Fruit fly (Drosophila melanogaster) whole organism, embryonic: ENCODE data around the gene CG43163.

Source experiments
- Abd-B ChIP-seq: fragments of 200-800 bp; sonication (Bioruptor generic); optimal IDR thresholded peaks from 2 replicates; lab custom pipeline; 2018; ENCODE audit warnings: missing biosample characterization, mild to moderate bottlenecking, missing genetic modification characterization, moderate library complexity
- Ada2b ChIP-seq: fragments of 200-800 bp; sonication (Bioruptor generic); IDR thresholded peaks from 2 replicates; pipeline ENCODE4 v1.3.6; 2022; ENCODE audit warnings: missing biosample characterization, missing genetic modification characterization
- Blimp-1 ChIP-seq: fragments of 200-800 bp; sonication (Bioruptor generic); optimal IDR thresholded peaks from 3 replicates; lab custom pipeline; 2018; ENCODE audit warnings: missing biosample characterization, missing genetic modification characterization, mild to moderate bottlenecking, moderate library complexity, missing genetic modification reagents
- CG10565 ChIP-seq: fragments of 200-800 bp; sonication (Bioruptor generic); optimal IDR thresholded peaks from 3 replicates; lab custom pipeline; 2016; ENCODE audit warnings: missing biosample characterization, mild to moderate bottlenecking, missing genetic modification characterization
- CG10654 ChIP-seq: fragments of 200-800 bp; sonication (Bioruptor generic); optimal IDR thresholded peaks from 2 replicates; lab custom pipeline; 2016; ENCODE audit warnings: missing biosample characterization, missing genetic modification characterization
- CG11504 ChIP-seq: fragments of 200-800 bp; sonication (Bioruptor generic); optimal IDR thresholded peaks from 3 replicates; lab custom pipeline; 2019; ENCODE audit warnings: missing biosample characterization, mild to moderate bottlenecking, missing genetic modification characterization, moderate library complexity
- CG12299 ChIP-seq: fragments of 200-800 bp; sonication (Bioruptor generic); optimal IDR thresholded peaks from 2 replicates; lab custom pipeline; 2018; ENCODE audit warnings: missing biosample characterization, mild to moderate bottlenecking, missing genetic modification characterization
- CG14667 ChIP-seq: fragments of 200-800 bp; sonication (Bioruptor generic); IDR thresholded peaks from 2 replicates; pipeline ENCODE4 v1.3.6; 2022; ENCODE audit warnings: missing biosample characterization, missing genetic modification characterization
- CG14710 ChIP-seq: fragments of 200-800 bp; sonication (Bioruptor generic); optimal IDR thresholded peaks from 3 replicates; lab custom pipeline; 2019; ENCODE audit warnings: missing biosample characterization, mild to moderate bottlenecking, missing genetic modification characterization, moderate library complexity
- CG17359 ChIP-seq: fragments of 200-800 bp; sonication (Bioruptor generic); optimal IDR thresholded peaks from 3 replicates; lab custom pipeline; 2018; ENCODE audit warnings: missing biosample characterization, mild to moderate bottlenecking, missing genetic modification characterization, moderate library complexity
- CG2875 ChIP-seq: fragments of 200-800 bp; sonication (Bioruptor generic); optimal IDR thresholded peaks from 2 replicates; lab custom pipeline; 2017; ENCODE audit warnings: missing biosample characterization, mild to moderate bottlenecking, missing genetic modification characterization, missing genetic modification reagents
- CG33557 ChIP-seq: fragments of 200-800 bp; sonication (Bioruptor generic); optimal IDR thresholded peaks from 2 replicates; lab custom pipeline; 2019; ENCODE audit warnings: missing biosample characterization, mild to moderate bottlenecking, missing genetic modification characterization, moderate library complexity
- CG34376 ChIP-seq: fragments of 200-800 bp; sonication (Bioruptor generic); optimal IDR thresholded peaks from 2 replicates; lab custom pipeline; 2018; ENCODE audit warnings: missing biosample characterization, mild to moderate bottlenecking, missing genetic modification characterization
- CG4424 ChIP-seq: fragments of 200-800 bp; sonication (Bioruptor generic); optimal IDR thresholded peaks from 3 replicates; lab custom pipeline; 2016; ENCODE audit warnings: missing biosample characterization, missing genetic modification characterization
- CG4854 ChIP-seq: fragments of 200-800 bp; sonication (Bioruptor generic); optimal IDR thresholded peaks from 2 replicates; lab custom pipeline; 2016; ENCODE audit warnings: missing biosample characterization, missing genetic modification characterization, inconsistent platforms
- CG6272 ChIP-seq: fragments of 200-800 bp; sonication (Bioruptor generic); IDR thresholded peaks from 2 replicates; pipeline ENCODE4 v1.3.6; 2022; ENCODE audit warnings: missing biosample characterization, missing genetic modification characterization
- CG9215 ChIP-seq: fragments of 200-800 bp; sonication (Bioruptor generic); IDR thresholded peaks from 2 replicates; pipeline ENCODE4 v1.3.6; 2022; ENCODE audit warnings: missing biosample characterization, missing genetic modification characterization
- CG9609 ChIP-seq: fragments of 200-800 bp; sonication (Bioruptor generic); optimal IDR thresholded peaks from 3 replicates; lab custom pipeline; 2016; ENCODE audit warnings: missing biosample characterization, missing genetic modification characterization
- Chrac-16 ChIP-seq: fragments of 200-800 bp; sonication (Bioruptor generic); optimal IDR thresholded peaks from 3 replicates; lab custom pipeline; 2016; ENCODE audit warnings: missing biosample characterization, missing genetic modification characterization
- Dad ChIP-seq: fragments of 200-800 bp; sonication (Bioruptor generic); optimal IDR thresholded peaks from 3 replicates; lab custom pipeline; 2016; ENCODE audit warnings: missing biosample characterization, missing genetic modification characterization
- Deaf1 ChIP-seq: fragments of 200-800 bp; optimal IDR thresholded peaks from 3 replicates; lab custom pipeline; 2019; ENCODE audit warnings: missing biosample characterization, mild to moderate bottlenecking, missing genetic modification characterization, moderate library complexity
- Dek ChIP-seq: fragments of 200-800 bp; sonication (Bioruptor generic); optimal IDR thresholded peaks from 3 replicates; lab custom pipeline; 2019; ENCODE audit warnings: missing biosample characterization, mild to moderate bottlenecking, missing genetic modification characterization, moderate library complexity
- Jarid2 ChIP-seq: fragments of 200-800 bp; sonication (Bioruptor generic); optimal IDR thresholded peaks from 3 replicates; lab custom pipeline; 2017; ENCODE audit warnings: mild to moderate bottlenecking, missing biosample characterization, missing genetic modification reagents, missing genetic modification characterization
- MBD-R2 ChIP-seq: fragments of 200-800 bp; sonication (Bioruptor generic); IDR thresholded peaks from 2 replicates; pipeline ENCODE4 v1.3.6; 2022; ENCODE audit warnings: missing biosample characterization, missing genetic modification characterization
- PHDP ChIP-seq: fragments of 200-800 bp; sonication (Bioruptor generic); optimal IDR thresholded peaks from 3 replicates; lab custom pipeline; 2018; ENCODE audit warnings: missing biosample characterization, mild to moderate bottlenecking, missing genetic modification characterization, moderate library complexity
- Ptx1 ChIP-seq: fragments of 200-800 bp; sonication (Bioruptor generic); IDR thresholded peaks from 2 replicates; pipeline ENCODE4 v1.3.6; 2022; ENCODE audit warnings: missing biosample characterization, missing genetic modification characterization
- Scr ChIP-seq: fragments of 200-800 bp; sonication (Bioruptor generic); IDR thresholded peaks from 2 replicates; pipeline ENCODE4 v1.3.6; 2022; ENCODE audit warnings: missing biosample characterization, missing genetic modification characterization; ENCODE audit not compliant: partially characterized antibody
- TFAM ChIP-seq: fragments of 200-800 bp; sonication (Bioruptor generic); optimal IDR thresholded peaks from 2 replicates; lab custom pipeline; 2017; ENCODE audit warnings: missing biosample characterization, missing genetic modification characterization, inconsistent platforms
- Xbp1 ChIP-seq: fragments of 200-800 bp; sonication (Bioruptor generic); optimal IDR thresholded peaks from 3 replicates; lab custom pipeline; 2016; ENCODE audit warnings: missing biosample characterization, mild to moderate bottlenecking, missing genetic modification characterization
- abd-A ChIP-seq: fragments of 200-800 bp; sonication (Bioruptor generic); optimal IDR thresholded peaks from 3 replicates; lab custom pipeline; 2019; ENCODE audit warnings: missing biosample characterization, mild to moderate bottlenecking, missing genetic modification characterization, moderate library complexity
- ap ChIP-seq: fragments of 200-800 bp; sonication (Bioruptor generic); IDR thresholded peaks from 2 replicates; pipeline ENCODE4 v1.3.6; 2022; ENCODE audit warnings: missing biosample characterization, missing genetic modification characterization
- bsh ChIP-seq, 2 experiments: fragments of 200-800 bp; sonication (Bioruptor generic); optimal IDR thresholded peaks; 2 replicates each; lab custom pipeline; 2017 to 2018; ENCODE audit warnings: mild to moderate bottlenecking in 2 of 2, missing biosample characterization in 2 of 2, missing genetic modification characterization in 2 of 2, moderate library complexity in 1 of 2
- cato ChIP-seq: fragments of 200-800 bp; sonication (Bioruptor generic); optimal IDR thresholded peaks from 2 replicates; lab custom pipeline; 2016; ENCODE audit warnings: missing biosample characterization, missing genetic modification characterization, borderline replicate concordance
- dm ChIP-seq: fragments of 200-800 bp; sonication (Bioruptor generic); optimal IDR thresholded peaks from 3 replicates; lab custom pipeline; 2016; ENCODE audit warnings: missing biosample characterization, missing genetic modification characterization
- exex ChIP-seq: fragments of 200-800 bp; sonication (Bioruptor generic); optimal IDR thresholded peaks from 4 replicates; lab custom pipeline; 2018; ENCODE audit warnings: missing biosample characterization, mild to moderate bottlenecking, missing genetic modification characterization, moderate library complexity
- hth ChIP-seq: fragments of >200 bp; optimal IDR thresholded peaks from 2 replicates; lab custom pipeline; 2017; ENCODE audit warnings: inconsistent platforms
- insv ChIP-seq, 2 experiments: fragments of 200-800 bp; sonication (Bioruptor generic); optimal IDR thresholded peaks; 3 replicates each; lab custom pipeline; 2016 to 2018; ENCODE audit warnings: missing biosample characterization in 2 of 2, missing genetic modification characterization in 2 of 2
- prd ChIP-seq, 3 experiments: fragments of >200 bp in 2 of 3; fragments of 200-800 bp in 1 of 3; sonication (Bioruptor generic) in 1 of 3; optimal IDR thresholded peaks in 2 of 3; IDR thresholded peaks in 1 of 3; 2 replicates in 2 of 3; 3 replicates in 1 of 3; pipeline versions ENCODE4 v1.3.6 to Lab custom; 2017 to 2022; ENCODE audit warnings: missing biosample characterization in 1 of 3, missing genetic modification characterization in 1 of 3
- rib ChIP-seq: fragments of 200-800 bp; sonication (Bioruptor generic); IDR thresholded peaks from 2 replicates; pipeline ENCODE4 v1.3.6; 2022; ENCODE audit warnings: missing biosample characterization, missing genetic modification characterization
- row ChIP-seq: fragments of 200-800 bp; sonication (Bioruptor generic); IDR thresholded peaks from 3 replicates; pipeline ENCODE4 v1.3.6; 2022; ENCODE audit warnings: missing biosample characterization, missing genetic modification characterization
- scrt ChIP-seq: fragments of 200-800 bp; sonication (Bioruptor generic); optimal IDR thresholded peaks from 2 replicates; lab custom pipeline; 2018; ENCODE audit warnings: missing biosample characterization, mild to moderate bottlenecking, missing genetic modification characterization, moderate library complexity
- sd ChIP-seq: fragments of 200-800 bp; sonication (Bioruptor generic); optimal IDR thresholded peaks from 3 replicates; lab custom pipeline; 2018; ENCODE audit warnings: missing biosample characterization, mild to moderate bottlenecking, missing genetic modification characterization, moderate library complexity
- sna ChIP-seq: fragments of 200-800 bp; sonication (Bioruptor generic); IDR thresholded peaks from 2 replicates; pipeline ENCODE4 v1.3.6; 2022; ENCODE audit warnings: missing biosample characterization, missing genetic modification characterization; ENCODE audit not compliant: partially characterized antibody
- so ChIP-seq: fragments of 200-800 bp; sonication (Bioruptor generic); IDR thresholded peaks from 3 replicates; pipeline ENCODE4 v1.3.6; 2022; ENCODE audit warnings: missing biosample characterization, missing genetic modification characterization
- sug ChIP-seq: fragments of 200-800 bp; optimal IDR thresholded peaks from 2 replicates; lab custom pipeline; 2019; ENCODE audit warnings: missing biosample characterization, mild to moderate bottlenecking, missing genetic modification characterization, moderate library complexity
- tap ChIP-seq: fragments of 200-800 bp; optimal IDR thresholded peaks from 3 replicates; lab custom pipeline; 2019; ENCODE audit warnings: missing biosample characterization, mild to moderate bottlenecking, missing genetic modification characterization, moderate library complexity
- tx ChIP-seq: fragments of 200-800 bp; sonication (Bioruptor generic); optimal IDR thresholded peaks from 2 replicates; lab custom pipeline; 2016; ENCODE audit warnings: missing biosample characterization, missing genetic modification characterization
- wor ChIP-seq: fragments of 200-800 bp; sonication (Bioruptor generic); IDR thresholded peaks from 2 replicates; pipeline ENCODE4 v1.3.6; 2022; ENCODE audit warnings: missing biosample characterization, missing genetic modification characterization
- yki ChIP-seq: fragments of >200 bp; optimal IDR thresholded peaks from 3 replicates; lab custom pipeline; 2018
- zfh1 ChIP-seq: fragments of 200-800 bp; sonication (Bioruptor generic); IDR thresholded peaks from 3 replicates; pipeline ENCODE4 v1.3.6; 2022; ENCODE audit warnings: missing biosample characterization, missing genetic modification characterization

Gene CG43163

DNA sequence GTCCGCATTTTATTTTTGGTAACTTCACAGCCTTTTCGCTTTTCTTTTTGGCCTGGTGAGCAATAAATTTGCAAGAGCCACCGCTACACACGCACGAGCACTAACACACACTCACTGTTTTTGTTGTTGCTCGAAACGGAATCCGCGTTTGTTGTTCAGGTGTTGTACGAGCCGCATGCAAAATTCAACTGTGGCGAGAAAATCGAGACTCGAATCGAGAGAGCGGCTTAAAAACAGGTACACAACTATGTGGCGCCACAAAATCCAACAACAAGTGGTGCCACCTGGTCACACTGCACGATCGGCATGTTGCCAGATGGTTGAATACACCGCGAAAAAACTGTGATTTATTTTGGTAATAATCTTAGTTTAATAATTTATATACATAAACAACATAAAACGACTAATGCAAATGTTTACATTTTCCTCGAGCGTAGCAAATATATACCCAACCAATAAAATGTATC, at the start of gene CG43163 (continued):
- peak; percentile 10 for TF ChIP-seq cato (GFP tag; lab: Kevin White, UChicago)
- peak; percentile 66 for TF ChIP-seq CG4424 (GFP tag; lab: Kevin White, UChicago)
- peak; percentile 6 for TF ChIP-seq CG9609 (GFP tag; lab: Kevin White, UChicago)
- TF ChIP-seq CG17359 (tag; lab: Kevin White, UChicago): peak; percentile 62
- TF ChIP-seq CG14710: peak; percentile 68
- TF ChIP-seq CG4854: no peak
- TF ChIP-seq TFAM (GFP tag; lab: Kevin White, UChicago): no peak
- TF ChIP-seq CG6272 (GFP tag; lab: Robert Waterston, UW): peak; percentile 35
- TF ChIP-seq tap (tag; lab: Kevin White, UChicago): peak; percentile 54
- TF ChIP-seq Ptx1 (GFP tag; lab: Robert Waterston, UW): peak; percentile 55
- no peak for TF ChIP-seq CG10654 (GFP tag; lab: Kevin White, UChicago)
- TF ChIP-seq prd (optimal IDR thresholded peaks at IDR 0.05; lab: Kevin White, UChicago): no peak
- peak; percentile 77 for TF ChIP-seq prd (GFP tag; IDR thresholded peaks at IDR 0.05; lab: Robert Waterston, UW)
- no peak for TF ChIP-seq Scr (GFP tag; lab: Robert Waterston, UW)
- TF ChIP-seq CG33557 (GFP tag; lab: Kevin White, UChicago): no peak
- TF ChIP-seq Dad (GFP tag; lab: Kevin White, UChicago): no peak
- peak; percentile 78 for TF ChIP-seq Xbp1 (GFP tag; lab: Kevin White, UChicago)
- TF ChIP-seq dm (GFP tag; lab: Kevin White, UChicago): peak; percentile 54
- TF ChIP-seq Ada2b: peak; percentile 65
- no peak for TF ChIP-seq CG10565 (GFP tag; lab: Kevin White, UChicago)
- TF ChIP-seq Abd-B (GFP tag; lab: Kevin White, UChicago): peak; percentile 42
- peak; percentile 25 for TF ChIP-seq tx (GFP tag; lab: Kevin White, UChicago)
- peak; percentile 52 for TF ChIP-seq Chrac-16
- no peak for TF ChIP-seq so (GFP tag; lab: Robert Waterston, UW)
- TF ChIP-seq CG12299: peak; percentile 23
- TF ChIP-seq Blimp-1 (GFP tag; lab: Kevin White, UChicago): no peak
- TF ChIP-seq CG2875 (GFP tag; lab: Kevin White, UChicago): peak; percentile 34
- peak; percentile 77 for TF ChIP-seq Jarid2
- TF ChIP-seq ap (GFP tag; lab: Robert Waterston, UW): 0 out of 2 replicates have a peak, but pooled peaks have one; percentile 27
- peak; percentile 37; the same call in 1 of the 2 replicates for TF ChIP-seq CG9215

- TF ChIP-seq Dek (tag; lab: Kevin White, UChicago) (no peak), CG14667 (GFP tag; lab: Robert Waterston, UW) (no peak), yki (lab: Kevin White, UChicago) (no peak), scrt (GFP tag; lab: Kevin White, UChicago) (no peak), zfh1 (GFP tag; lab: Robert Waterston, UW) (no peak), sd (peak; percentile 68), PHDP (no peak), Blimp-1 (GFP tag; lab: Kevin White, UChicago) (peak; percentile 72), CG11504 (tag; lab: Kevin White, UChicago) (no peak), rib (GFP tag; lab: Robert Waterston, UW) (no peak), row (GFP tag; lab: Robert Waterston, UW) (no peak), exex (peak; percentile 57), sna (no peak), hth (no peak), Deaf1 (peak; percentile 19), insv (GFP tag; optimal IDR thresholded peaks at IDR 0.05; lab: Kevin White, UChicago) (no peak), abd-A (tag; lab: Kevin White, UChicago) (no peak), wor (GFP tag; lab: Robert Waterston, UW) (no peak), CG34376 (GFP tag; lab: Kevin White, UChicago) (peak; percentile 19), bsh (GFP tag; optimal IDR thresholded peaks at IDR 0.05; lab: Kevin White, UChicago) (no peak), sug (peak; percentile 66), MBD-R2 (GFP tag; lab: Robert Waterston, UW) (no peak)
These were observed 47.2 kb upstream of the CG43163 start for dm6 chr3L:8554024-8554642.
